Fruit fly (Drosophila melanogaster): ENCODE results near the gene shep.
A peak's percentile ranks its signal among the peaks of the same experiment; 100 is the strongest.

shep gene

dm6 chr3L:5297237-5297636, 19.5 kb upstream of the shep start (continued):
- TF ChIP-seq CG10147 (GFP tag; optimal IDR thresholded peaks at IDR 0.05), result peak; percentile 13
- TF ChIP-seq CG17359 (tag; optimal IDR thresholded peaks at IDR 0.05), result peak; percentile 11
- TF ChIP-seq CG3281 (GFP tag; optimal IDR thresholded peaks at IDR 0.05), result peak; percentile 47
- no peak for TF ChIP-seq exex (tag; optimal IDR thresholded peaks at IDR 0.05)
- TF ChIP-seq CG7556 (GFP tag; optimal IDR thresholded peaks at IDR 0.05), result peak; percentile 18
- no peak for TF ChIP-seq Optix (GFP tag; IDR thresholded peaks at IDR 0.05)
- peak; percentile 60 for TF ChIP-seq slbo (GFP tag; IDR thresholded peaks at IDR 0.05)
- 0 out of 3 replicates have a peak, but pooled peaks have one; percentile 18 for TF ChIP-seq ci (GFP tag; IDR thresholded peaks at IDR 0.05)
- TF ChIP-seq CG2120 (GFP tag; optimal IDR thresholded peaks at IDR 0.05), result peak; percentile 62
- no peak for TF ChIP-seq Mes4 (GFP tag; optimal IDR thresholded peaks at IDR 0.05)
- no peak for TF ChIP-seq klu (GFP tag; IDR thresholded peaks at IDR 0.05)
- TF ChIP-seq Xbp1 (GFP tag; optimal IDR thresholded peaks at IDR 0.05), result peak; percentile 4
- no peak for TF ChIP-seq NC2α (GFP tag; optimal IDR thresholded peaks at IDR 0.05)
- TF ChIP-seq dysf (GFP tag; IDR thresholded peaks at IDR 0.05), result 0 out of 3 replicates have a peak, but pooled peaks have one; percentile 38
- TF ChIP-seq Fer1 (GFP tag; optimal IDR thresholded peaks at IDR 0.05), result peak; percentile 64
- TF ChIP-seq CG18599 (GFP tag; optimal IDR thresholded peaks at IDR 0.05), result peak; percentile 77
- peak; percentile 3 for TF ChIP-seq CG13296 (GFP tag; optimal IDR thresholded peaks at IDR 0.05)
- TF ChIP-seq Rfx (GFP tag; IDR thresholded peaks at IDR 0.05), result peak; percentile 44; the same call in 1 of the 2 replicates
- TF ChIP-seq CG30403 (GFP tag; optimal IDR thresholded peaks at IDR 0.05), result peak; percentile 1
- TF ChIP-seq Hmr (GFP tag; optimal IDR thresholded peaks at IDR 0.05), result peak; percentile 31
- peak; percentile 7 for TF ChIP-seq unpg (GFP tag; optimal IDR thresholded peaks at IDR 0.05)
- TF ChIP-seq CG3995 (GFP tag; optimal IDR thresholded peaks at IDR 0.05), result no peak
- TF ChIP-seq HLH4C (GFP tag; IDR thresholded peaks at IDR 0.05; ENCODE audit: partially characterized antibody), result no peak
- TF ChIP-seq Dbx (GFP tag; IDR thresholded peaks at IDR 0.05), result 0 out of 3 replicates have a peak, but pooled peaks have one; percentile 23
- peak in 1 of 2 experiments; percentile 9 for TF ChIP-seq dpn (GFP tag; optimal IDR thresholded peaks at IDR 0.05)
- peak; percentile 31 for TF ChIP-seq cwo (GFP tag; optimal IDR thresholded peaks at IDR 0.05)
- peak; percentile 16 for TF ChIP-seq CG8924 (tag; optimal IDR thresholded peaks at IDR 0.05)
- peak; percentile 61 for TF ChIP-seq lab (GFP tag; optimal IDR thresholded peaks at IDR 0.05)
- TF ChIP-seq CG14014 (GFP tag; IDR thresholded peaks at IDR 0.05), result 0 out of 2 replicates have a peak, but pooled peaks have one; percentile 21
- TF ChIP-seq Fer3 (tag; optimal IDR thresholded peaks at IDR 0.05), result peak; percentile 43
- peak; percentile 12 for TF ChIP-seq NfI (GFP tag; optimal IDR thresholded peaks at IDR 0.05)
- peak; percentile 57; the same call in 1 of the 3 replicates for TF ChIP-seq so (GFP tag; IDR thresholded peaks at IDR 0.05)
- no peak for TF ChIP-seq prd (optimal IDR thresholded peaks at IDR 0.05)
- peak; percentile 43; the same call in 1 of the 3 replicates for TF ChIP-seq prd (GFP tag; IDR thresholded peaks at IDR 0.05)
- peak; percentile 9 for TF ChIP-seq CG17385 (GFP tag; optimal IDR thresholded peaks at IDR 0.05)
- TF ChIP-seq esg (GFP tag; conservative IDR thresholded peaks at IDR 0.05), result 0 out of 2 replicates have a peak, but pooled peaks have one; percentile 11
- TF ChIP-seq CG12659 (GFP tag; optimal IDR thresholded peaks at IDR 0.05), result no peak
- peak; percentile 39 for TF ChIP-seq CG13424 (tag; optimal IDR thresholded peaks at IDR 0.05)
- 0 out of 2 replicates have a peak, but pooled peaks have one; percentile 18 for TF ChIP-seq lmd (GFP tag; IDR thresholded peaks at IDR 0.05)
- TF ChIP-seq CG15514 (GFP tag; optimal IDR thresholded peaks at IDR 0.05), result peak; percentile 19
- peak; percentile 16 for TF ChIP-seq HHEX (GFP tag; optimal IDR thresholded peaks at IDR 0.05)
- no peak for TF ChIP-seq CG17612 (GFP tag; IDR thresholded peaks at IDR 0.05)
- TF ChIP-seq CG2678 (tag; optimal IDR thresholded peaks at IDR 0.05), result peak; percentile 66
- TF ChIP-seq CG9932 (GFP tag; IDR thresholded peaks at IDR 0.05), result 0 out of 2 replicates have a peak, but pooled peaks have one; percentile 28
- peak; percentile 22 for TF ChIP-seq Hand (GFP tag; optimal IDR thresholded peaks at IDR 0.05)
- no peak for TF ChIP-seq CHES-1-like (GFP tag; optimal IDR thresholded peaks at IDR 0.05)
- TF ChIP-seq ato (GFP tag; IDR thresholded peaks at IDR 0.05; ENCODE audit: partially characterized antibody), result no peak
- TF ChIP-seq grau (tag; optimal IDR thresholded peaks at IDR 0.05), result peak; percentile 42
- TF ChIP-seq Sox102F (GFP tag; optimal IDR thresholded peaks at IDR 0.05), result peak; percentile 37

Measured in whole organism, embryonic.